Worm (Caenorhabditis elegans) whole organism, late embryonic: ENCODE data around the gene nspc-18.

Experiments used
- F13H6.1 ChIP-seq: sonication (generic microtip); optimal IDR thresholded peaks from 2 replicates; lab custom pipeline; 2016; ENCODE audit warnings: missing genetic modification characterization, missing compliant biosample characterization
- K02D7.2 ChIP-seq: sonication (generic microtip); optimal IDR thresholded peaks from 2 replicates; lab custom pipeline; 2017; ENCODE audit warnings: mild to moderate bottlenecking, missing genetic modification characterization, missing compliant biosample characterization
- K09A11.1 ChIP-seq: sonication (generic microtip); optimal IDR thresholded peaks from 2 replicates; lab custom pipeline; 2017; ENCODE audit warnings: antibody characterized with exemption, mild to moderate bottlenecking, missing genetic modification characterization, missing compliant biosample characterization; ENCODE audit not compliant: insufficient read depth
- T23F11.4 ChIP-seq: fragments of 200-800 bp; sonication (Bioruptor generic); optimal IDR thresholded peaks from 2 replicates; lab custom pipeline; 2018; ENCODE audit warnings: mild to moderate bottlenecking, missing genetic modification characterization, missing compliant biosample characterization
- Y22D7AL.16 ChIP-seq: sonication (generic microtip); optimal IDR thresholded peaks from 2 replicates; lab custom pipeline; 2016; ENCODE audit warnings: missing genetic modification characterization, missing compliant biosample characterization
- ahr-1 ChIP-seq: sonication (generic microtip); optimal IDR thresholded peaks from 2 replicates; lab custom pipeline; 2016; ENCODE audit warnings: missing genetic modification characterization, missing compliant biosample characterization
- ama-1 ChIP-seq: fragments of 150-350 bp; optimal IDR thresholded peaks from 2 replicates; lab custom pipeline; 2014
- ceh-14 ChIP-seq: sonication (generic microtip); optimal IDR thresholded peaks from 2 replicates; lab custom pipeline; 2016; ENCODE audit warnings: missing genotype, missing genetic modification characterization, missing compliant biosample characterization
- ceh-18 ChIP-seq: sonication (generic microtip); optimal IDR thresholded peaks from 2 replicates; lab custom pipeline; 2016; ENCODE audit warnings: missing genetic modification characterization, missing compliant biosample characterization
- ceh-19 ChIP-seq: fragments of 200-800 bp; sonication (Bioruptor generic); optimal IDR thresholded peaks from 2 replicates; lab custom pipeline; 2018; ENCODE audit warnings: mild to moderate bottlenecking, missing genetic modification characterization, missing compliant biosample characterization
- ceh-22 ChIP-seq: sonication (generic microtip); optimal IDR thresholded peaks from 2 replicates; lab custom pipeline; 2017; ENCODE audit warnings: missing biosample characterization, missing genetic modification characterization
- ceh-24 ChIP-seq: sonication (generic microtip); optimal IDR thresholded peaks from 2 replicates; lab custom pipeline; 2016; ENCODE audit warnings: mild to moderate bottlenecking, missing genetic modification characterization, missing compliant biosample characterization
- ceh-30 ChIP-seq: fragments of 150-350 bp; optimal IDR thresholded peaks from 2 replicates; lab custom pipeline; 2014; ENCODE audit warnings: missing biosample characterization, missing genetic modification characterization
- ceh-31 ChIP-seq: sonication (generic microtip); optimal IDR thresholded peaks from 2 replicates; lab custom pipeline; 2016; ENCODE audit warnings: missing genetic modification characterization, missing compliant biosample characterization
- ceh-34 ChIP-seq: sonication (generic microtip); optimal IDR thresholded peaks from 2 replicates; lab custom pipeline; 2016; ENCODE audit warnings: mild to moderate bottlenecking, missing genetic modification characterization, missing compliant biosample characterization
- ceh-45 ChIP-seq: fragments of 200-800 bp; sonication (Bioruptor generic); IDR thresholded peaks from 2 replicates; pipeline ENCODE4 v1.3.6; 2022; ENCODE audit warnings: missing genetic modification reagents, missing genetic modification characterization, missing compliant biosample characterization
- ceh-48 ChIP-seq: sonication (generic microtip); optimal IDR thresholded peaks from 2 replicates; lab custom pipeline; 2016; ENCODE audit warnings: missing genetic modification characterization, inconsistent platforms, missing compliant biosample characterization
- ceh-6 ChIP-seq: fragments of 200-800 bp; sonication (Bioruptor generic); optimal IDR thresholded peaks from 2 replicates; lab custom pipeline; 2018; ENCODE audit warnings: mild to moderate bottlenecking, missing genetic modification characterization, missing compliant biosample characterization
- ceh-9 ChIP-seq: sonication (generic microtip); optimal IDR thresholded peaks from 2 replicates; lab custom pipeline; 2016; ENCODE audit warnings: mild to moderate bottlenecking, missing genetic modification characterization, inconsistent platforms, missing compliant biosample characterization
- dmd-4 ChIP-seq: sonication (generic microtip); optimal IDR thresholded peaks from 2 replicates; lab custom pipeline; 2016; ENCODE audit warnings: borderline replicate concordance, missing genetic modification characterization, missing compliant biosample characterization
- dve-1 ChIP-seq: sonication (generic microtip); optimal IDR thresholded peaks from 2 replicates; lab custom pipeline; 2017; ENCODE audit warnings: antibody characterized with exemption, mild to moderate bottlenecking, missing genetic modification characterization, missing compliant biosample characterization
- elt-2 ChIP-seq: sonication (generic microtip); optimal IDR thresholded peaks from 2 replicates; lab custom pipeline; 2016; ENCODE audit warnings: missing genetic modification reagents, missing genetic modification characterization, missing compliant biosample characterization
- elt-4 ChIP-seq: sonication (generic microtip); optimal IDR thresholded peaks from 2 replicates; lab custom pipeline; 2016; ENCODE audit warnings: missing genetic modification characterization, missing compliant biosample characterization
- eyg-1 ChIP-seq: sonication (generic microtip); optimal IDR thresholded peaks from 2 replicates; lab custom pipeline; 2016; ENCODE audit warnings: missing genotype, missing genetic modification characterization, missing compliant biosample characterization
- fax-1 ChIP-seq: sonication (generic microtip); optimal IDR thresholded peaks from 2 replicates; lab custom pipeline; 2016; ENCODE audit warnings: missing genotype, missing genetic modification characterization, missing compliant biosample characterization
- fkh-6 ChIP-seq: sonication (generic microtip); optimal IDR thresholded peaks from 2 replicates; lab custom pipeline; 2016; ENCODE audit warnings: missing genetic modification characterization, missing compliant biosample characterization
- gmeb-2 ChIP-seq: sonication (generic microtip); optimal IDR thresholded peaks from 2 replicates; lab custom pipeline; 2016; ENCODE audit warnings: missing genetic modification characterization, inconsistent platforms, missing compliant biosample characterization
- hlh-15 ChIP-seq: sonication (generic microtip); optimal IDR thresholded peaks from 2 replicates; lab custom pipeline; 2016; ENCODE audit warnings: missing genetic modification characterization, missing compliant biosample characterization
- hlh-30 ChIP-seq: sonication (generic microtip); optimal IDR thresholded peaks from 2 replicates; lab custom pipeline; 2017; ENCODE audit warnings: antibody characterized with exemption, missing genetic modification characterization, missing compliant biosample characterization; ENCODE audit not compliant: insufficient read depth
- hlh-6 ChIP-seq: sonication (generic microtip); optimal IDR thresholded peaks from 2 replicates; lab custom pipeline; 2016; ENCODE audit warnings: missing genotype, missing genetic modification characterization, missing compliant biosample characterization
- hlh-8 ChIP-seq: sonication (generic microtip); optimal IDR thresholded peaks from 2 replicates; lab custom pipeline; 2016; ENCODE audit warnings: missing genotype, missing genetic modification characterization, missing compliant biosample characterization
- lim-6 ChIP-seq: sonication (generic microtip); optimal IDR thresholded peaks from 2 replicates; lab custom pipeline; 2016; ENCODE audit warnings: missing genetic modification characterization, missing compliant biosample characterization
- lin-11 ChIP-seq: fragments of 200-800 bp; sonication (Bioruptor generic); optimal IDR thresholded peaks from 2 replicates; lab custom pipeline; 2018; ENCODE audit warnings: mild to moderate bottlenecking, missing genetic modification characterization, missing compliant biosample characterization
- madf-2 ChIP-seq: sonication (generic microtip); optimal IDR thresholded peaks from 2 replicates; lab custom pipeline; 2017; ENCODE audit warnings: missing genetic modification characterization, missing compliant biosample characterization
- mec-3 ChIP-seq: sonication (generic microtip); optimal IDR thresholded peaks from 2 replicates; lab custom pipeline; 2016; ENCODE audit warnings: borderline replicate concordance, missing genetic modification characterization, missing compliant biosample characterization
- npax-4 ChIP-seq: sonication (generic microtip); optimal IDR thresholded peaks from 2 replicates; lab custom pipeline; 2016; ENCODE audit warnings: missing genetic modification characterization, missing compliant biosample characterization
- odd-2 ChIP-seq: sonication (generic microtip); optimal IDR thresholded peaks from 2 replicates; lab custom pipeline; 2017; ENCODE audit warnings: antibody characterized with exemption, mild to moderate bottlenecking, missing genetic modification characterization, missing compliant biosample characterization
- pax-1 ChIP-seq: fragments of 150-350 bp; optimal IDR thresholded peaks from 2 replicates; lab custom pipeline; 2014; ENCODE audit warnings: missing biosample characterization, missing genetic modification characterization
- pha-2 ChIP-seq: sonication (generic microtip); optimal IDR thresholded peaks from 2 replicates; lab custom pipeline; 2017; ENCODE audit warnings: mild to moderate bottlenecking, missing genetic modification characterization, missing compliant biosample characterization
- pqm-1 ChIP-seq: sonication (generic microtip); optimal IDR thresholded peaks from 2 replicates; lab custom pipeline; 2016; ENCODE audit warnings: missing genetic modification characterization, missing compliant biosample characterization
- pros-1 ChIP-seq: fragments of 150-350 bp; optimal IDR thresholded peaks from 2 replicates; lab custom pipeline; 2014; ENCODE audit warnings: missing biosample characterization, missing genetic modification reagents, missing genetic modification characterization
- ref-2 ChIP-seq: sonication (generic microtip); optimal IDR thresholded peaks from 2 replicates; lab custom pipeline; 2016; ENCODE audit warnings: missing genetic modification characterization, missing compliant biosample characterization
- rnt-1 ChIP-seq: sonication (generic microtip); optimal IDR thresholded peaks from 2 replicates; lab custom pipeline; 2016; ENCODE audit warnings: missing genetic modification characterization, missing compliant biosample characterization
- sox-2 ChIP-seq: fragments of 200-800 bp; sonication (Bioruptor generic); IDR thresholded peaks from 2 replicates; pipeline ENCODE4 v1.3.6; 2022; ENCODE audit warnings: missing genetic modification reagents, missing genetic modification characterization, missing compliant biosample characterization
- syd-9 ChIP-seq: sonication (generic microtip); optimal IDR thresholded peaks from 2 replicates; lab custom pipeline; 2016; ENCODE audit warnings: mild to moderate bottlenecking, missing genetic modification characterization, moderate library complexity, missing compliant biosample characterization
- tbx-2 ChIP-seq: sonication (generic microtip); optimal IDR thresholded peaks from 2 replicates; lab custom pipeline; 2016; ENCODE audit warnings: missing genetic modification characterization, missing compliant biosample characterization
- tbx-7 ChIP-seq: sonication (generic microtip); optimal IDR thresholded peaks from 2 replicates; lab custom pipeline; 2016; ENCODE audit warnings: missing genotype, missing genetic modification characterization, missing compliant biosample characterization
- ttx-3 ChIP-seq: sonication (generic microtip); optimal IDR thresholded peaks from 2 replicates; lab custom pipeline; 2016; ENCODE audit warnings: missing genetic modification reagents, missing genetic modification characterization, missing compliant biosample characterization
- unc-3 ChIP-seq, 2 experiments: fragments of 200-800 bp in 1 of 2; sonication (Bioruptor generic) in 1 of 2; sonication (generic microtip) in 1 of 2; conservative IDR thresholded peaks in 1 of 2; optimal IDR thresholded peaks in 1 of 2; 2 replicates each; pipeline versions ENCODE4 v1.3.6 to Lab custom; 2016 to 2022; ENCODE audit warnings: missing compliant biosample characterization in 2 of 2, missing genetic modification characterization in 2 of 2, missing genetic modification reagents in 1 of 2
- unc-42 ChIP-seq: sonication (generic microtip); optimal IDR thresholded peaks from 2 replicates; lab custom pipeline; 2016; ENCODE audit warnings: missing genotype, missing genetic modification characterization, missing compliant biosample characterization
- unc-55 ChIP-seq: sonication (generic microtip); optimal IDR thresholded peaks from 2 replicates; lab custom pipeline; 2017; ENCODE audit warnings: missing biosample characterization, missing genetic modification reagents, missing genetic modification characterization
- unc-86 ChIP-seq: sonication (generic microtip); optimal IDR thresholded peaks from 2 replicates; lab custom pipeline; 2016; ENCODE audit warnings: missing genetic modification characterization, missing compliant biosample characterization
- zip-5 ChIP-seq: sonication (generic microtip); optimal IDR thresholded peaks from 2 replicates; lab custom pipeline; 2016; ENCODE audit warnings: missing genetic modification characterization, missing compliant biosample characterization
- ztf-16 ChIP-seq: sonication (generic microtip); optimal IDR thresholded peaks from 2 replicates; lab custom pipeline; 2017; ENCODE audit warnings: missing genetic modification characterization, missing compliant biosample characterization

The nspc-18 gene

DNA sequence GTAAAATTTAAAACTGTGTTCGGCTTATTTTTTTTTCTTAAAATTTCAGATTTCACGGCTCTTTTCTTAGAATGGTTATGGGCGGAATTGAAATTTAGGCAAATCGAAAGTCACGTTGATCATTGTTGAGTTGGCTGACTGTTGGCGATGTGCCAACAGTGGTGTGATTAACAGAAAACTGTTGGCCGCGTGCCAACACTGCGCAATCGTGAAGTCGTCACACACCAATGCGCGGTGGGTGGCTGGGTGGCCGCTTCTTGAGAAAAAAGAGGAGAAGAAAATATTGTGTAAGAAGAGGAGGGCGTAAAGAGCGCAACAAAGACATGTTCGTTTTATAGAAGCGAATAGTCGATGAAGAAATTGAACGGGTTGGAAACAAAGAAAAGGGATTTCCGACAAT, 36.4 kb downstream of the nspc-18 start:
- TF ChIP-seq ceh-45 (no peak), tbx-7 (no peak), hlh-30 (tag; lab: Kevin White, UChicago) (no peak), pros-1 (no peak), unc-55 (GFP tag; lab: Kevin White, UChicago) (no peak), ama-1 (lab: Kevin White, UChicago) (peak; percentile 68), syd-9 (no peak), F13H6.1 (tag; lab: Kevin White, UChicago) (no peak), Y22D7AL.16 (tag; lab: Kevin White, UChicago) (no peak), lin-11 (tag; lab: Kevin White, UChicago) (no peak), eyg-1 (tag; lab: Kevin White, UChicago) (no peak), pqm-1 (tag; lab: Kevin White, UChicago) (no peak), lim-6 (no peak), unc-3 (GFP tag; conservative IDR thresholded peaks at IDR 0.05; lab: Robert Waterston, UW) (no peak), unc-3 (tag; optimal IDR thresholded peaks at IDR 0.05; lab: Kevin White, UChicago) (no peak), rnt-1 (no peak), elt-2 (tag; lab: Kevin White, UChicago) (peak; percentile 13), hlh-6 (tag; lab: Kevin White, UChicago) (no peak), odd-2 (tag; lab: Kevin White, UChicago) (no peak), ztf-16 (tag; lab: Kevin White, UChicago) (no peak), ceh-48 (tag; lab: Kevin White, UChicago) (no peak), ceh-6 (GFP tag; lab: Kevin White, UChicago) (no peak), K02D7.2 (tag; lab: Kevin White, UChicago) (no peak), dmd-4 (tag; lab: Kevin White, UChicago) (peak; percentile 14), pha-2 (tag; lab: Kevin White, UChicago) (no peak), fax-1 (no peak), ceh-31 (tag; lab: Kevin White, UChicago) (no peak), tbx-2 (tag; lab: Kevin White, UChicago) (no peak), ceh-34 (tag; lab: Kevin White, UChicago) (no peak), K09A11.1 (tag; lab: Kevin White, UChicago) (no peak), pax-1 (tag; lab: Kevin White, UChicago) (no peak), mec-3 (tag; lab: Kevin White, UChicago) (no peak), madf-2 (no peak), ceh-19 (GFP tag; lab: Kevin White, UChicago) (no peak), hlh-15 (tag; lab: Kevin White, UChicago) (no peak), ceh-24 (no peak), T23F11.4 (GFP tag; lab: Kevin White, UChicago) (no peak), ref-2 (tag; lab: Kevin White, UChicago) (peak; percentile 38), unc-42 (tag; lab: Kevin White, UChicago) (peak; percentile 3), ahr-1 (tag; lab: Kevin White, UChicago) (no peak), zip-5 (no peak), ceh-14 (tag; lab: Kevin White, UChicago) (no peak), unc-86 (no peak), dve-1 (tag; lab: Kevin White, UChicago) (no peak), ceh-18 (tag; lab: Kevin White, UChicago) (no peak), ceh-9 (no peak), elt-4 (no peak), npax-4 (tag; lab: Kevin White, UChicago) (no peak), ceh-22 (no peak), ceh-30 (tag; lab: Kevin White, UChicago) (no peak), sox-2 (GFP tag; lab: Robert Waterston, UW) (peak; percentile 55; the same call in 1 of the 2 replicates), fkh-6 (tag; lab: Kevin White, UChicago) (no peak), gmeb-2 (no peak), ttx-3 (tag; lab: Kevin White, UChicago) (no peak), hlh-8 (tag; lab: Kevin White, UChicago) (no peak)
